Worm (Caenorhabditis elegans): ENCODE data around the gene mua-3.

The mua-3 gene

DNA sequence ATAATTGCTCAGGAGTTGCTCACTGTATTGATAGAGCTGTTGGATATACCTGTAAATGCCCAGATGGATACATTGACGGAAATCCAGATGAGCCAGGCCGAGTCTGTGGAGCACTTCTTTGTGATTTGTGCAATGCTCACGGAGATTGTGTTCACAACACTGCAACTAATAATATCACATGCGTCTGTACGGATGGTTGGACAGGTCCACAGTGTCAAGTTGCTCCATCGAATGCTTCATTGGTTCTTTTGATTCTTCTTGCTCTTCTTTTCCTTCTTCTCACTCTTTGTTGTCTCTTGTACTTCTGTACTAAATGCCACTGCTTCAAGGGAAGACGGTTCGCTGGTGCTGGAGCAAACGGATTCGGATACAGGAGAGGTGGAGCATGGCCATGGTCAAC is 21.4 kb downstream of the mua-3 start:
- TF ChIP-seq ets-7 (tag; optimal IDR thresholded peaks at IDR 0.05) (no peak), tbx-37 (GFP tag; conservative IDR thresholded peaks at IDR 0.05) (no peak), tbx-11 (GFP tag; IDR thresholded peaks at IDR 0.05) (no peak), sea-1 (GFP tag; conservative IDR thresholded peaks at IDR 0.05) (no peak), F13C5.2 (tag; optimal IDR thresholded peaks at IDR 0.05) (no peak), hnd-1 (tag; optimal IDR thresholded peaks at IDR 0.05) (no peak), tra-4 (tag; optimal IDR thresholded peaks at IDR 0.05) (no peak), flt-1 (GFP tag; IDR thresholded peaks at IDR 0.05) (no peak), B0310.2 (tag; optimal IDR thresholded peaks at IDR 0.05) (no peak), pes-1 (GFP tag; IDR thresholded peaks at IDR 0.05) (no peak), hmg-4 (GFP tag; optimal IDR thresholded peaks at IDR 0.05) (no peak), ama-1 (optimal IDR thresholded peaks at IDR 0.05) (no peak), scrt-1 (GFP tag; IDR thresholded peaks at IDR 0.05) (no peak), ceh-13 (GFP tag; optimal IDR thresholded peaks at IDR 0.05) (no peak), hmbx-1 (tag; optimal IDR thresholded peaks at IDR 0.05) (no peak)

DNA sequence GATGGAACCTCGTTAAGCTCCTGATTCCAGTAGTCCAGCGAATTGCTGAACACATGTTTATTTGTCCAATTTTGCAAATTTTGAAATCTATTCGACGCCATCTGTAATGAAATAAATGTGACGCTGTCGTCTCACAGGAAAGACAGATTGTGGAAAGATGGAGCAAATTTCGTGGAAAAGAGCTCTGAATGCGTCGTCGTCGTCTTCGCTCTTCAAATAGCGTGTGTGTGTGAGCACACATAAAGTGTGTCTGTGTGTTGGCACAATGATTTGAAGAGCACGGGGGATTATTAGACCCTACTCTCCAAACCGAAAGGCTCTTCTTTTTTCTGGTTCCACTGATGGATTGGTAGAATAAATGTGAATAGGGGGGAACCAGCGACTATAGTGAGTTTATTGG is 25.7 kb downstream of the mua-3 start, which contains the start of gene unc-47:
TSS of gene unc-47 (minus strand) at position 101 of the 400 bp plus-strand sequence.
- no peak for TF ChIP-seq F13C5.2 (tag; optimal IDR thresholded peaks at IDR 0.05)
- no peak for TF ChIP-seq tra-4 (tag; optimal IDR thresholded peaks at IDR 0.05)
- no peak for TF ChIP-seq ets-7 (tag; optimal IDR thresholded peaks at IDR 0.05)
- no peak for TF ChIP-seq sea-1 (GFP tag; conservative IDR thresholded peaks at IDR 0.05)
- no peak for TF ChIP-seq ama-1 (optimal IDR thresholded peaks at IDR 0.05)
- no peak for TF ChIP-seq hmg-4 (GFP tag; optimal IDR thresholded peaks at IDR 0.05)
- no peak for TF ChIP-seq ceh-13 (GFP tag; optimal IDR thresholded peaks at IDR 0.05)

DNA sequence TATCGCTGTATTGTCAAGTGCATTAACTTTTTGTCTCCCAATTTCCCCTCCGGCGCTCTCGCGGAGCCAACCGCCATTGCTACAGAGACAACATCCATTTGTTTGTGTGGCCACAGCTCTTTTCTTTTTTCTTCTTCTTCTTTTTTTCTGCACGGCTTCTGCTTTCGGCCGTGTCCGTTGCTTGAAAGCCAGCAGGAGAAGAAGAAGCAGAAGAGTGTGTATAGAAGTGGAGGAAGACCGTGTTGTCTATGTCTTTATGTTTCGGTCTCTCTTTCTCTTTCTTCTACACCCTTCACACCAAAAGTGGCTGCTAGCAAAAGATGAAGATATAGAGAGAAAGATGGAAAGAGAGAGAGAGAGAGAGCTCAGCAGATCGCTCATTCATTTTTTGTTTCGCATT is 27.3 kb downstream of the mua-3 start:
- no peak for TF ChIP-seq F13C5.2 (tag; optimal IDR thresholded peaks at IDR 0.05)
- no peak for TF ChIP-seq aly-1 (tag; optimal IDR thresholded peaks at IDR 0.05)
- TF ChIP-seq ets-7 (tag; optimal IDR thresholded peaks at IDR 0.05), result no peak
- TF ChIP-seq B0310.2 (tag; optimal IDR thresholded peaks at IDR 0.05), result no peak
- TF ChIP-seq ceh-13 (GFP tag; optimal IDR thresholded peaks at IDR 0.05), result no peak
- no peak for TF ChIP-seq ama-1 (optimal IDR thresholded peaks at IDR 0.05)
- no peak for TF ChIP-seq hnd-1 (tag; optimal IDR thresholded peaks at IDR 0.05)
- TF ChIP-seq hmg-4 (GFP tag; optimal IDR thresholded peaks at IDR 0.05), result no peak
- no peak for TF ChIP-seq flt-1 (GFP tag; IDR thresholded peaks at IDR 0.05)
- no peak for TF ChIP-seq ceh-36 (tag; optimal IDR thresholded peaks at IDR 0.05)
- TF ChIP-seq hmbx-1 (tag; optimal IDR thresholded peaks at IDR 0.05), result no peak
- TF ChIP-seq tra-4 (tag; optimal IDR thresholded peaks at IDR 0.05), result no peak
- no peak for TF ChIP-seq tbx-11 (GFP tag; IDR thresholded peaks at IDR 0.05)
- no peak for TF ChIP-seq tbx-37 (GFP tag; conservative IDR thresholded peaks at IDR 0.05)
- TF ChIP-seq scrt-1 (GFP tag; IDR thresholded peaks at IDR 0.05), result no peak

ce11 chrIII:10188912-10189311 is 28.4 kb downstream of the mua-3 start, which contains the start of gene epac-1:
epac-1 (plus strand) TSS chrIII:10189212.
- TF ChIP-seq B0310.2 (tag; optimal IDR thresholded peaks at IDR 0.05), result no peak
- TF ChIP-seq hmg-4 (GFP tag; optimal IDR thresholded peaks at IDR 0.05), result no peak
- no peak for TF ChIP-seq hnd-1 (tag; optimal IDR thresholded peaks at IDR 0.05)
- no peak for TF ChIP-seq pes-1 (GFP tag; IDR thresholded peaks at IDR 0.05)
- no peak for TF ChIP-seq flt-1 (GFP tag; IDR thresholded peaks at IDR 0.05)
- no peak for TF ChIP-seq ceh-13 (GFP tag; optimal IDR thresholded peaks at IDR 0.05)
- TF ChIP-seq ets-7 (tag; optimal IDR thresholded peaks at IDR 0.05), result no peak
- no peak for TF ChIP-seq tbx-37 (GFP tag; conservative IDR thresholded peaks at IDR 0.05)
- no peak for TF ChIP-seq tra-4 (tag; optimal IDR thresholded peaks at IDR 0.05)
- TF ChIP-seq scrt-1 (GFP tag; IDR thresholded peaks at IDR 0.05), result no peak
- no peak for TF ChIP-seq hmbx-1 (tag; optimal IDR thresholded peaks at IDR 0.05)

ce11 chrIII:10194569-10194968 is 34.1 kb downstream of the mua-3 start:
- no peak for TF ChIP-seq hmbx-1 (tag; optimal IDR thresholded peaks at IDR 0.05)
- no peak for TF ChIP-seq ceh-36 (tag; optimal IDR thresholded peaks at IDR 0.05)
- TF ChIP-seq ets-7 (tag; optimal IDR thresholded peaks at IDR 0.05), result no peak
- no peak for TF ChIP-seq tbx-37 (GFP tag; conservative IDR thresholded peaks at IDR 0.05)
- no peak for TF ChIP-seq tbx-11 (GFP tag; IDR thresholded peaks at IDR 0.05)
- no peak for TF ChIP-seq hnd-1 (tag; optimal IDR thresholded peaks at IDR 0.05)
- TF ChIP-seq B0310.2 (tag; optimal IDR thresholded peaks at IDR 0.05), result no peak

DNA sequence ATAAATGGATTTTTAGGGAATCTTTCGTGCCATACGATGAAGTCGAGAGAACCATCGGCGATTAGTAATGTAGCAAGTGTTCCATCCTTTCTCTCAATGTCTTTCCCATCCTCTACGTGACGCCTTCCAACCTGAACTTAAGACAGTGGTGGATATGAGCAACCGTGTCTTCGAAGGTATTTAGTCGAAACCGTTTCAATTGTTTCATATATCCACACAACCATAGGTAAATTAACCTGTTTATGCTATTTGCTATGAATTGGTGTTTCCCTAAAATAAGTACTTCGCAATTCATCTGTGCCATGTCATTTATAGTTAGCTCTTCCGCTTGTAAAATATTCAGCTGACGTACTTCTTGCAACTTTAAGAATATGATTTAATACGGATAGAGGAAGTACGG is 35.4 kb downstream of the mua-3 start:
- TF ChIP-seq pes-1 (GFP tag; IDR thresholded peaks at IDR 0.05) (no peak), hmbx-1 (tag; optimal IDR thresholded peaks at IDR 0.05) (no peak)

DNA sequence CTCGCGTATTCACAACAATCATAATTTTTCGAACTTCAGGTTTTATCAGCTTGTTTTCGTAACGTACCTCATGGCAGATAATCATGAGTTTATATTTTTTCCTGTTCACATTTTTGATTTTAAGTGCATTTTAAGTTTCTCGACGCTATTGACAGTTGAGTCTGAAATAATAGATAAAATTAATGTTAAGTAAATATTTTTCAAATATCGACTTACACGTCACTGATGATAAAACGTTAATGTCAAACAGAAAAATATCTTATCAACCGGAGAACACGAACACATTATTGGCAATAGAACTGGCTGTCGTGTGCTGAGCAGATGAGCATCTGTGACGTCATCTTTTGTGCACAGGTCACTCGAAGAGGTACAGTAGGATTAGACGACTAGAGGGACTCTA is 36.3 kb downstream of the mua-3 start:
- TF ChIP-seq sea-1 (GFP tag; conservative IDR thresholded peaks at IDR 0.05) (no peak), ceh-36 (tag; optimal IDR thresholded peaks at IDR 0.05) (no peak), hmbx-1 (tag; optimal IDR thresholded peaks at IDR 0.05) (no peak), pes-1 (GFP tag; IDR thresholded peaks at IDR 0.05) (no peak), aly-1 (tag; optimal IDR thresholded peaks at IDR 0.05) (no peak), tbx-11 (GFP tag; IDR thresholded peaks at IDR 0.05) (no peak), ama-1 (optimal IDR thresholded peaks at IDR 0.05) (no peak), tra-4 (tag; optimal IDR thresholded peaks at IDR 0.05) (no peak), ceh-13 (GFP tag; optimal IDR thresholded peaks at IDR 0.05) (no peak)

ce11 chrIII:10197416-10197815 is 36.9 kb downstream of the mua-3 start, which contains the start of gene dod-6:
dod-6 (plus strand) TSS chrIII:10197716.
- TF ChIP-seq aly-1 (tag; optimal IDR thresholded peaks at IDR 0.05) (no peak), flt-1 (GFP tag; IDR thresholded peaks at IDR 0.05) (no peak), ama-1 (optimal IDR thresholded peaks at IDR 0.05) (no peak), F13C5.2 (tag; optimal IDR thresholded peaks at IDR 0.05) (no peak), hmg-4 (GFP tag; optimal IDR thresholded peaks at IDR 0.05) (no peak), tbx-37 (GFP tag; conservative IDR thresholded peaks at IDR 0.05) (no peak), tbx-11 (GFP tag; IDR thresholded peaks at IDR 0.05) (no peak), ceh-36 (tag; optimal IDR thresholded peaks at IDR 0.05) (no peak), tra-4 (tag; optimal IDR thresholded peaks at IDR 0.05) (no peak), pes-1 (GFP tag; IDR thresholded peaks at IDR 0.05) (no peak), hnd-1 (tag; optimal IDR thresholded peaks at IDR 0.05) (no peak), sea-1 (GFP tag; conservative IDR thresholded peaks at IDR 0.05) (no peak), hmbx-1 (tag; optimal IDR thresholded peaks at IDR 0.05) (no peak), ets-7 (tag; optimal IDR thresholded peaks at IDR 0.05) (no peak), B0310.2 (tag; optimal IDR thresholded peaks at IDR 0.05) (no peak), ceh-13 (GFP tag; optimal IDR thresholded peaks at IDR 0.05) (no peak), scrt-1 (GFP tag; IDR thresholded peaks at IDR 0.05) (no peak)
